Worm (Caenorhabditis elegans): ENCODE measurements around the gene Y73C8B.1.

Gene Y73C8B.1

DNA sequence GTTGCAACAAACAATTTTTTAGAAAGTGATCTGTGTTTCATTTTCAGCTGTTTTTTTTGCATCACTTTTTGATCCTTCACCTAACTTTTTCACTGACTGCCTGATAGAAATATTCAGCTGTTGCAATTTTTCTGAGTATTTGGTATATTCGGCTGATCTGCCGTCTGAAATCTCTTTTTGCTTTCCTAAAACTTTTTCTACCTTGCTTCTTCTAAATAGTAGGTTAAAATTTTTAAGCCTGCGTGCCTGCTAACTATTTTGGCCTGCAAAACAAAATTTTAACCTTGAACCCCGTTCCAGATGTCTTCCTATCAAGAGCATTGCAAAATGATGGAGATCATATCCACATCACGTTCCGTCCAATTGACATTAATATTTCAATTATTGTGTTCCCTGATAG, 20.5 kb downstream of the Y73C8B.1 start, which contains the start of gene srab-8:
TSS of gene srab-8 (plus strand) at position 301 of the 400 bp plus-strand sequence.
- no peak for TF ChIP-seq med-1 (GFP tag; optimal IDR thresholded peaks at IDR 0.05; ENCODE audit: insufficient read depth)
- no peak for TF ChIP-seq ztf-29 (GFP tag; IDR thresholded peaks at IDR 0.05)
- no peak for TF ChIP-seq ref-1 (GFP tag; conservative IDR thresholded peaks at IDR 0.05)
- no peak for TF ChIP-seq cog-1 (tag; optimal IDR thresholded peaks at IDR 0.05)
- TF ChIP-seq tab-1 (GFP tag; IDR thresholded peaks at IDR 0.05): no peak
- no peak for TF ChIP-seq ztf-23 (GFP tag; IDR thresholded peaks at IDR 0.05)
- TF ChIP-seq T22C8.4 (GFP tag; IDR thresholded peaks at IDR 0.05): no peak
- no peak for TF ChIP-seq flt-1 (GFP tag; IDR thresholded peaks at IDR 0.05)
- no peak for TF ChIP-seq klf-2 (GFP tag; conservative IDR thresholded peaks at IDR 0.05)

DNA sequence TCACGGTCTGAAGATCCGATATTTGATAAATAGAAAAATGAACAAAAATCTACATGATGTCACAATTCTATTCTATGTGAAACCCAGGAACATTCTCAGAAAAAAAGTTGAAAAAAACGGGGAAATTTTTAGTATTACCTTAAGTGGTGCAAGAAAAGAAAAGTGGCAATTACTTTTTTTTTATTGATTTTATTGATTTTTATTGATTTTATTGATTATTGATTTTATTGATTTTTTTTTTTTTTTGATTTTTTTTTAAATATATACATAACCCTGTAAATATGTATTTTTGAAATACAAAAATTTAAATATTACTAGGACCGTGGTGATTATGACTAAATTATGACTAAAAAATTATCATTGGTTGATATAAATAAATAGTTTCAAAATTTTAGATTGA, 25.1 kb downstream of the Y73C8B.1 start:
- no peak for TF ChIP-seq klf-2 (GFP tag; conservative IDR thresholded peaks at IDR 0.05)
- peak; percentile 57; the same call in 1 of the 2 replicates for TF ChIP-seq T22C8.4 (GFP tag; IDR thresholded peaks at IDR 0.05)

DNA sequence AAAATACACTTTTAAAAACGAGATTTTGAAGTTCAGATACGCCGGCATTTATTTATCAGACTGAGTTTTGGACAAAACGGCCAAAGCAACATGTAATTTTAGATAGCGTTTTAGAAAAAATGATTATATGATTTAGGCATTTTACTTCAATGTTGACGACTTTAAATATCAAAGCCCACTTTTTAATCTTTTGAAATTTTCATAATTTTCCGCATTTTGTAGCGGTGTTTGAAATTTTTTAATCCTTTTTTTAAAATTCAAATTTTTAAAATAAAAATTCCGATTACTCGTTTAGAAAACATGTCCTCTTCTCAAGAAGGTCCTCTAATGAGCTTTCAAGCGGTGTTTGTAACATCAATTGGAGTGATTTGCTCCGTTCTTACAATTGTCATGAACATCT, 26.8 kb downstream of the Y73C8B.1 start, which contains the start of gene srbc-6:
TSS of gene srbc-6 (plus strand) at position 301 of the 400 bp plus-strand sequence.
- TF ChIP-seq med-1 (GFP tag; optimal IDR thresholded peaks at IDR 0.05; ENCODE audit: insufficient read depth): no peak
- no peak for TF ChIP-seq T22C8.4 (GFP tag; IDR thresholded peaks at IDR 0.05)
- no peak for TF ChIP-seq klf-2 (GFP tag; conservative IDR thresholded peaks at IDR 0.05)
- no peak for TF ChIP-seq ztf-29 (GFP tag; IDR thresholded peaks at IDR 0.05)
- TF ChIP-seq ztf-23 (GFP tag; IDR thresholded peaks at IDR 0.05): no peak
- no peak for TF ChIP-seq ref-1 (GFP tag; conservative IDR thresholded peaks at IDR 0.05)
- no peak for TF ChIP-seq flt-1 (GFP tag; IDR thresholded peaks at IDR 0.05)
- no peak for TF ChIP-seq tab-1 (GFP tag; IDR thresholded peaks at IDR 0.05)
- no peak for TF ChIP-seq cog-1 (tag; optimal IDR thresholded peaks at IDR 0.05)

DNA sequence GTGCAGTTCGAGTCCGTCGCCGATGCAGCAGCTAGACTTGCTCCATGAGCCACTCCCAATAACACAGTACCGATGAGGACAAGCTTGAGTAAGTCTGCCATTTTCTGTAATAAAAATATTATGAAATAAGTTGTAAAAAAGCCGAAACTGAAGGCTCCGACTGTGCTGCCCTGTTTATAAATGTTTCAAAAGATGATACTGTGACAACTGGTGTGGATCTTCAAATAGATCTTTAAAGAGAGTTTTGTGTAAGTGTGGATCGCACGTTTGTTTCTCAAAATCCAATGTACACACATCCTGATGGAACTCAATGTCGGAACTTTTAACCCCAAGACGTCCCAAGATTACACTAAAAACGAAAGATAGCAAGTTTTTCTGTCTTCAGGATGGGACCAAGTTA, 28.0 kb downstream of the Y73C8B.1 start, which contains the start of gene C36C5.15:
TSS of gene C36C5.15 (minus strand) at position 101 of the 400 bp plus-strand sequence.
- TF ChIP-seq ztf-23 (GFP tag; IDR thresholded peaks at IDR 0.05) (no peak), T22C8.4 (GFP tag; IDR thresholded peaks at IDR 0.05) (no peak), flt-1 (GFP tag; IDR thresholded peaks at IDR 0.05) (no peak), klf-2 (GFP tag; conservative IDR thresholded peaks at IDR 0.05) (no peak), cog-1 (tag; optimal IDR thresholded peaks at IDR 0.05) (no peak), tab-1 (GFP tag; IDR thresholded peaks at IDR 0.05) (no peak), ztf-29 (GFP tag; IDR thresholded peaks at IDR 0.05) (no peak), ref-1 (GFP tag; conservative IDR thresholded peaks at IDR 0.05) (no peak), med-1 (GFP tag; optimal IDR thresholded peaks at IDR 0.05; ENCODE audit: insufficient read depth) (no peak)

DNA sequence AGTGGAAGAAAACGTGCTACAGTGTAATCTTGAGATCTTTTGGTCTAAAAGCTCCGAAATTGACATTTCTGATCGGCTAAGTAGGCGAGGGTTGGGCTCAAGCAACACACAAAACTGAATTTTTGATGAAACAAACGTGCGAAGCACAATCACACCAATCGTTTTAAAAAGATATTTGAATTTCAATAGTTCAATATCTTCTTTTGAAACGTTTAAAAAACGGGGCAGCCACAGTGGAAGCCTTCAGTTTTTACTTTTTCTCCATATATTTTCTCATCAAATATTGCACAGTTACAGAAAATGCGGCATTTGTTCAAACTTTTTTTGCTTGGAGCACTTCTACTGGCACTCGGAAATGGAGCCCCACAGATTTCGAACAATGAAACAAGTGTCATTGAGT, 30.4 kb downstream of the Y73C8B.1 start, which contains the start of gene C36C5.4:
TSS of gene C36C5.4 (plus strand) at position 301 of the 400 bp plus-strand sequence.
- no peak for TF ChIP-seq tab-1 (GFP tag; IDR thresholded peaks at IDR 0.05)
- TF ChIP-seq ztf-29 (GFP tag; IDR thresholded peaks at IDR 0.05): no peak
- no peak for TF ChIP-seq klf-2 (GFP tag; conservative IDR thresholded peaks at IDR 0.05)
- TF ChIP-seq flt-1 (GFP tag; IDR thresholded peaks at IDR 0.05): no peak
- no peak for TF ChIP-seq T22C8.4 (GFP tag; IDR thresholded peaks at IDR 0.05)
- no peak for TF ChIP-seq med-1 (GFP tag; optimal IDR thresholded peaks at IDR 0.05; ENCODE audit: insufficient read depth)
- no peak for TF ChIP-seq ref-1 (GFP tag; conservative IDR thresholded peaks at IDR 0.05)
- TF ChIP-seq cog-1 (tag; optimal IDR thresholded peaks at IDR 0.05): no peak
- TF ChIP-seq ztf-23 (GFP tag; IDR thresholded peaks at IDR 0.05): no peak

DNA sequence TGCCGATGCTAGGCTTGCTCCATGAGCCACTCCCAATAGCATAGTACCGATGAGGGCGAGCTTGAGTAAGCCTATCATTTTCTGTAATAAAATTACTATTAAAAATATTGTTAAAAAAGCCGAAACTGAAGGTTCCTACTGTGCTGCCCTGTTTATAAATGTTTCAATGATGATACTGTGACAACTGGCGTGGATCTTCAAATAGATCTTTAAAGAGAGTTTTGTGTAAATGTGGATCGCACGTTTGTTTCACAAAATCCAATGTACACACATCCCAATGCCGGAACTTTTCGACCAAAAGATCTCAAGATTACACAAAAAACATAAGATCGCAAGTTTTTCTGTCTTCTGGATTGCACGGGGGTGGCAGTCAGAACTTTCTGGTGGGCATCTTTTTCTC, 31.2 kb downstream of the Y73C8B.1 start, which contains the start of gene C36C5.14:
TSS of gene C36C5.14 (minus strand) at position 101 of the 400 bp plus-strand sequence.
- no peak for TF ChIP-seq ztf-23 (GFP tag; IDR thresholded peaks at IDR 0.05)
- TF ChIP-seq cog-1 (tag; optimal IDR thresholded peaks at IDR 0.05): no peak
- TF ChIP-seq ref-1 (GFP tag; conservative IDR thresholded peaks at IDR 0.05): no peak
- TF ChIP-seq T22C8.4 (GFP tag; IDR thresholded peaks at IDR 0.05): no peak
- TF ChIP-seq ztf-29 (GFP tag; IDR thresholded peaks at IDR 0.05): no peak
- TF ChIP-seq med-1 (GFP tag; optimal IDR thresholded peaks at IDR 0.05; ENCODE audit: insufficient read depth): no peak
- TF ChIP-seq tab-1 (GFP tag; IDR thresholded peaks at IDR 0.05): no peak
- no peak for TF ChIP-seq flt-1 (GFP tag; IDR thresholded peaks at IDR 0.05)
- TF ChIP-seq klf-2 (GFP tag; conservative IDR thresholded peaks at IDR 0.05): no peak

DNA sequence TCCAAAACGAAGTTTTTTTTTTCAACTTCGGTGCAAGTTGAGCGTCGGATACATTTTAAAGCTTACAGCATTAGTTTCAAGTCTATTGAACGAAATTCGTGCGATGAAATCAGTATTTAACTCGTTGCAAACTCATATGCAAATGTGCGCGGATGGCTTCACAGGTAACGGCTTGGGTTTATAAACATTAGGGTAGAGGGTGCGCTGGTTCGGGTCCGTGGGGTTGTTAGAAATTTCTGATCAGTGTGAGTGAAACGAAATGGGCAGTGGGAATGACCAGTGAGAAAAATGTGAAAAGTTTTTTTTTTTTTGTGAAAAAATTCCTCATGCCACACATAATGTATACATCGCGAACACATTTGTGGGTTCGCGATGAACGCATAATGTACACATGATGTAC, 33.5 kb downstream of the Y73C8B.1 start:
- TF ChIP-seq T22C8.4 (GFP tag; IDR thresholded peaks at IDR 0.05): no peak

DNA sequence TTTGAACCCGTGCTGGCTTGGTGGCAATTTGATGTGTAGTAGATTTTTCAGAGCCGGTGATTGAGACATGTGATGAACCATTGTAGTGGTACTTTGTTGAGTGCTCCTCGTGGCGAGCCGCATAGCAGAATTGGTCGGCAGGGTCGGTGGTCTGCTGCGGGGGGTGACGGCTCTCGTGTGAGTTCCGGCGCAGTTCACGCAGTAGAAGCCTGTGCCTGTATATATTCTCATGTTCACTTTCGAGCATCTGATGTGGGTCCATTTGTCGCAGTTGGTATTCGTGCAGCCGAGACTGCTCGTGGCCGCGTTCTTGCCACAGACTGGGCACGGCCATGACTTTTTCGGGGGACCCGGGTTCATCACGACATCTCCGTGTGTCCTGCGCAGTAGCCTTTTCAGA, 34.4 kb downstream of the Y73C8B.1 start:
- TF ChIP-seq med-1 (GFP tag; optimal IDR thresholded peaks at IDR 0.05; ENCODE audit: insufficient read depth) (no peak), flt-1 (GFP tag; IDR thresholded peaks at IDR 0.05) (no peak), cog-1 (tag; optimal IDR thresholded peaks at IDR 0.05) (no peak), ref-1 (GFP tag; conservative IDR thresholded peaks at IDR 0.05) (no peak), tab-1 (GFP tag; IDR thresholded peaks at IDR 0.05) (no peak), klf-2 (GFP tag; conservative IDR thresholded peaks at IDR 0.05) (no peak), ztf-29 (GFP tag; IDR thresholded peaks at IDR 0.05) (no peak), ztf-23 (GFP tag; IDR thresholded peaks at IDR 0.05) (no peak), T22C8.4 (GFP tag; IDR thresholded peaks at IDR 0.05) (no peak)

DNA sequence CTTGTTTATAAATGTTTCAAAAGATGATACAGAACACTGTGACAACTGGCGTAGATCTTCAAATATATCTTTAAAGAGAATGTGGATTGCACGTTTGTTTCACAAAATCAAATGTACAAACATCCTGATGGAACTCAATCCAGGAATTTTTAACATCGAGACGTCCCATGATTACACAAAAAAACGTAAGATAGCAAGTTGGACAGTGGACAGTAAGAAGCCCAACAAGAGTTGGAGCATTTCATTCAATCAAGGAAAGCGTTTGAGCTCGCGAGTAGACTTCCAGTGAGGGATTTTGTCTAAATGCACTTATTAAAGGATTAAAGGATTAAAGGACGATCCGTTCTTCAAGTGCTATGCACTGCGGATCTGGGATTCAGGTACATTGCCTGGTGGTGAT, 37.4 kb downstream of the Y73C8B.1 start, which contains the start of gene C36C5.12:
TSS of gene C36C5.12 (minus strand) at position 101 of the 400 bp plus-strand sequence.
- TF ChIP-seq klf-2 (GFP tag; conservative IDR thresholded peaks at IDR 0.05): no peak
- TF ChIP-seq flt-1 (GFP tag; IDR thresholded peaks at IDR 0.05): no peak
- no peak for TF ChIP-seq tab-1 (GFP tag; IDR thresholded peaks at IDR 0.05)
- TF ChIP-seq ztf-23 (GFP tag; IDR thresholded peaks at IDR 0.05): no peak
- no peak for TF ChIP-seq cog-1 (tag; optimal IDR thresholded peaks at IDR 0.05)
- no peak for TF ChIP-seq ztf-29 (GFP tag; IDR thresholded peaks at IDR 0.05)
- TF ChIP-seq T22C8.4 (GFP tag; IDR thresholded peaks at IDR 0.05): no peak
- TF ChIP-seq ref-1 (GFP tag; conservative IDR thresholded peaks at IDR 0.05): no peak
- no peak for TF ChIP-seq med-1 (GFP tag; optimal IDR thresholded peaks at IDR 0.05; ENCODE audit: insufficient read depth)

DNA sequence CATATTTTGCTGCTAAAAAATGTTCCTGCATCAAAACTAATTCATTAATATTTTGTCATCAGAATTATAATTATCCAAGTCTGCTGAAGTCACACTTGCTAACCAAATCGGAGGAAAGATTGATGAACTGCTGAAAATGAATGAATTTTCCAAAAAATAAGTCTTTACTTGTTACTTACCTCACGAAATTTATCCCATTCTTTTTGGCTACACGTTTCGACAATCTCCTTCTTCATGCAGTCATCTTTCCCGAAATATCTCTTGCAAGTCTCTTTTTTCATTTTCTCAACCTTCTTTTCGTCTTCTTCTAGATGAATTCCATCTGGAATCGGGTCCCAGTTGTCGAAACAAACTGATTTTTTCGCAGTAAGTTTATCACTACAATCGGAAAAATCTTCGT, 38.3 kb downstream of the Y73C8B.1 start:
- no peak for TF ChIP-seq flt-1 (GFP tag; IDR thresholded peaks at IDR 0.05)
- TF ChIP-seq T22C8.4 (GFP tag; IDR thresholded peaks at IDR 0.05): no peak
- TF ChIP-seq med-1 (GFP tag; optimal IDR thresholded peaks at IDR 0.05; ENCODE audit: insufficient read depth): no peak
- TF ChIP-seq ztf-23 (GFP tag; IDR thresholded peaks at IDR 0.05): no peak
- TF ChIP-seq klf-2 (GFP tag; conservative IDR thresholded peaks at IDR 0.05): no peak
- no peak for TF ChIP-seq ztf-29 (GFP tag; IDR thresholded peaks at IDR 0.05)

Data from whole organism, midembryonic.